Fruit fly (Drosophila melanogaster) ovary, adult (tissue): ENCODE data around the gene CG34462.
A peak's percentile ranks its signal among the peaks of the same experiment; 100 is the strongest.

Source experiments
- CG17801 ChIP-seq: fragments of 200-800 bp; optimal IDR thresholded peaks from 2 replicates; lab custom pipeline; 2019; ENCODE audit warnings: missing biosample characterization, mild to moderate bottlenecking, missing genetic modification characterization, moderate library complexity; ENCODE audit not compliant: partially characterized antibody

Gene CG34462

DNA sequence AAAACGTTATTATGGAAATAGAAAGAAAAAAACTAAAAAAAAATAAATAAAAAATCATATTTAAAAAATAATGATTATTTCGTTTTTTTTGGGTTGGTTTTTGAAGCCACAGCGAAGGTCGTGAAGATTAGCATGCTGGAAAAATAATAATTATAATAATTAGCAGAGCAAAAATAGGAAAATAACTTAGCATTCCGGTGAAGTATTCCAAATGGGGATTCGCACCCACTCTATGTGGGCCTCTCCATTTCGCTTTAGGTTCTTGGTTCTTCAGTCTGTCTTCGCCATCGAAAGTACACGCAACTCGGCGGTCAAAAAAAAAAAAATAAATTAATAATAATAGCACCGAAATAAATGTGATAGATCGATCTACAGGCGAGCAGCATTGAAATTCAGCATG is at the start of gene CG34462:
Gene CG34462 (plus strand): TSS at position 301 of the 400 bp plus-strand sequence.
- no peak for TF ChIP-seq CG17801 (GFP tag; lab: Kevin White, UChicago)

DNA sequence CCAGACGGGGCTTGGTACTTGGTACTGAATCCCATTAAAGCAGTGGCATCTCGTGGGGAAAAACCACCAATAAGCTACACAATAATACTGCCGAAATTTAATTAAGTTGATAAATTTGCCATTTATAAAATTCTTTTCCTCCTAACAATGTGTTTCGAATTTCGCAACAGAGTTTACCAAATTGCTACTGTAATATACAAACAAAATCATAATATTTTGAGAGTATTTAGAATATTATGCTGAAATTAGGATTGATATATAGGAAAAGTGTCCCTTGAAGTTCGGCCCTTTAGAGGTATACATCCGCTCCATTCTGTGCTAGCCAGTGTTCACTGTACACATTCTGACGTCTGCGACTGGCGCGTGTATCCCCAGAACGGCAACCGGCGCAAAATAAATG is 43.7 kb upstream of the CG34462 start:
- no peak for TF ChIP-seq CG17801 (GFP tag; lab: Kevin White, UChicago)

DNA sequence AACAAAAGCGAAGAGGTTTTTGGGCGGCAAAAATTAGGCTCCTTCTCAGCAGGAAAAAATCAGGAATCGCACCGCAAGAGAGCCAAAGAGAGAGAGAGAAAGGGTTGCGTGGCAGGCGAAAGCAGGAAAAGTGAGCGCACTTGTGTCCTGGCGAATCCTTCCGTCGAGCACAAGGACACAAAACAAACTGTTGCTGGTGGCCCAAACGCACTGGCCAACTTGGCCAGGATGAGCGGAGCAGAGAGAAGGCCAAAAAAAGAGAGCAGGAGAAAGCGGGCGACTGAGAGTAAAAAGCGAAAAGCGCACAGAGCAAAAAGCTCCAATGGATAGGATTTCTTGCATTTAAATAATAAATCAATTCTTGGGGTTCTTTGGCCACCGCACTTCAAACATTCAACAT is 43.1 kb upstream of the CG34462 start:
- TF ChIP-seq CG17801 (GFP tag; lab: Kevin White, UChicago): no peak

DNA sequence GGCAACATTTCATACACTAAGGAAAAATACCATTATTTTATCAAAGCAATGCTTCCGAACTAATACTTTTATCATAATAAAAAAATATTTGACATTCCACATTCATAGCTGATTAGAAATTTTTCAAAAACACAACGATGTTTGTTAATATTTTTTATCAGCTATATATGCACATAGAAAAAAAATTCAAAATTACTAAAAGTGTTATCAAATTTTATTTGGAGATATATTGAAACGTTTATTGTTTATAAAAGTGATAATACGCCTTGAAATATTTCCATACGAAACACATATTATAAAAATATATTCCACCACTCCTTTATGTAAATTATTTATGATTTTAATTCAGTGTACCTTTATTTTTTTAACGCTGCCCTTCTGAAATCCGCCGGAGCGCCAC is 42.6 kb upstream of the CG34462 start:
- no peak for TF ChIP-seq CG17801 (GFP tag; lab: Kevin White, UChicago)

DNA sequence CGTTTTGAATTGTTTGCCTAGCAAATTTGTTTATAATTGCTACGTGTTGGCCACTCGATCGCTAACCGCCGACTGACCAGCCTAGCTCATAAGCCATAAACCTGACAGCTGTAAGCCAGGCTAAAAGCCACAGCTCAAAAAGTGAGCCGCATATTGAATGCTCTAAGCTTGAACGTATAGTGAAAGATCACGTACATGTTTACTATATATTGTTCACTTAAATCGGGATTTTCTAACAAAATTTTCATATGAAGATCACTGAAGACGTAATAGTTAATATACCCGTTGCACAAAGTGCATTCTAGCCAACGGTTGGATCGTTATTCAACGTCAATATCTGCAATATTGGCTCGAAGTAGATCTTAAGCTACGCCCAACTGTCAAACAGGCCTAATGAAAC is 42.0 kb upstream of the CG34462 start:
- TF ChIP-seq CG17801 (GFP tag; lab: Kevin White, UChicago): no peak

DNA sequence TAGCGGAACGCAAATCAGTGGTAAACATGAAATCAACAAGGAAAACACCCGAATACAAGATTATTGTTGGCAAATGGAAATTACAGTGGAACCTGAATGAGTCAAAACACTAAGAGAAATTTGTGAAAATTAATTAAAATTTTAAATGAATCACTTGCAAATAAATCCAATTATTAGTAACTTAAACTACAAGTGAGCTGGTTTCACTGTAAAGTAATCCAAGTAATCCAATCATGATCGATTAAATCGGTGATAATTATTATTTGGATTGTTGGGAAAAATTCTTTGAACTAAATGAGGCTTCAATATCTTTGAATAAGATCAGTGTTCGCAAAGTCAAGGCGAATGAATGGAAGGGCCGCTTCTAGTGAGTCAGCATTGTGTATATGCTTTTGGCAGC is 40.0 kb upstream of the CG34462 start:
- TF ChIP-seq CG17801 (GFP tag; lab: Kevin White, UChicago): no peak

DNA sequence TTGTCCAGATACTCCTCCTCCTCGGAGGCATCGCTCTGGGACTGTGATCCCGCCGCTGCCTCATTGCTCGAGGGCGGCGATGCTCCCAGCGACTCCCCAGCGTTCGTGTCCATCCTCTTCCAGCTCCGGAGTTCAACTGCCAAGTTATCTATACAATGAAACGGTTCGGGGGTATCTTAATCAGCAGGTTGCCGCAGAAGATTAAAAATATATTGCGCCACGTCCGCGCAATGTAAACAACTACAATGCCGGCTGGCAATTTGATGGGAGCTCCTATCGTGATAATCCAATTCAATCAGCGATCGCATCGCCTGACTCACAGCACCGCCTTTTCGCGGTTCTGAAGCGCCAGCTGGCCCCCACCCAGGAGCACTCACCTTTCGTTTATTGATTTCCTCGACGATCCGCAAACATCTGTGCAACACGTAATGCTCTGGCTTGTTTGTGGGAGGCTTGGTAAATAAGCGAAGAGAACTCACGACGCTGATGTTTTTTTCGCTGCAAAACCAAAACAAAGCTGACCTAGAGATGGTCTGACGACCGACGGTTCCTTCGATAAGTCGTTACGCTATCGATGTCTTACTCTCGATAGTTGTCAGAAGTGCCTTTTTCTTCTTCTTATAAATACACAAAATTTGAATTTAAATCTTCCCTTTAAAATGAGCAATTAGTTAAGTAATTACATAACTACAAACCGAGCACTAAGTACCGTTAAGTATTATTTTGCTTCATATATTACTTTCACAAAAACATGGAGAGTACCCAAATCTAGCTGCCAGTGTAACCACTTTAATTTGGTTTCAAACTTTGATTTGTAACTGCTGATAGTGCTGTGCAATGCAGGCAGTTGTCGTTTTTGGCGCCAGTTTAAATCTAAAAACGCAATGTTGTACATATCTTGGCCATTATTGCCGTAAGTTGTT is 38.8 kb upstream of the CG34462 start, which contains the start of gene cert:
Gene cert (minus strand): TSS at position 535 of the 923 bp plus-strand sequence.
- peak; percentile 28 for TF ChIP-seq CG17801 (GFP tag; lab: Kevin White, UChicago)

DNA sequence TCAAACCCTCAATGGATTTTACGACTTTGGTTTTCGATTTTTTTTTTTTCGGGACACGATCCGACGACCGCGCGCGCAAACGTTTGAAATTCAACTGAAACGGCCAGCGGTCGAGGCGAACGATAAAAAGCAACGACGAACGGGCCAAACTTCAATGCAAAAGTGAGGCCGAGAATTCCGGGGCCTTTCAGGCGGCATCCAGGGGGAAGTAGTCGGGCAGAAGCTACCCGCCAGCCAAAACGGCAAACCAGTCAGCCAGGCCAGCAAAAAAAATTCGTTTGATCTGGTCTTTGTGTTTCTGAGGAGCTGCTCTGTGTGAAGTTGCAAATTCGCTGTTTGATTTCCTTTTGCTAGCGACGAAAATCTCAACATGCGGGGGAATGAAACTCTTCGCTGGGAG is 33.2 kb upstream of the CG34462 start, which contains the start of gene CG7201:
Gene CG7201 (minus strand): TSS at position 101 of the 400 bp plus-strand sequence.
- no peak for TF ChIP-seq CG17801 (GFP tag; lab: Kevin White, UChicago)

DNA sequence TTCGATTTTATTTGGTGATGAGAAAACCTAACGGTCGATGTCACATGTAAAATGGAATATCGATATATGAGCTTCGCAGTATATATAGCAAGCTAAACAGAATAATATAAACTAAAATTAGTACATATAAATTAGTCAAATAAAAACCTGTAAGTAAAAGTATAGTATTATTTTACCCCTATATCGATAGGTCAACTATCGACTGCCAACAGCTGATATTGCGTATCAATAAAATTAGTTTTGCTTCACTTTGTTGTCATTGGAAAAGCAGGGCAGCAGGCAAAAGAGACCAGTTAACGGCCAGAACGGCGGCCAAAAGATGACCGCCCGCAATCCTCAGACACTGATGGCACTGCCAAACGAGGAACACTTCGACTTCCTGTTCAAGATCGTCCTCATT is 31.4 kb upstream of the CG34462 start, which contains the start of gene Rab19:
Gene Rab19 (plus strand): TSS at position 78 of the 400 bp plus-strand sequence.
- peak; percentile 21 for TF ChIP-seq CG17801 (GFP tag; lab: Kevin White, UChicago)

DNA sequence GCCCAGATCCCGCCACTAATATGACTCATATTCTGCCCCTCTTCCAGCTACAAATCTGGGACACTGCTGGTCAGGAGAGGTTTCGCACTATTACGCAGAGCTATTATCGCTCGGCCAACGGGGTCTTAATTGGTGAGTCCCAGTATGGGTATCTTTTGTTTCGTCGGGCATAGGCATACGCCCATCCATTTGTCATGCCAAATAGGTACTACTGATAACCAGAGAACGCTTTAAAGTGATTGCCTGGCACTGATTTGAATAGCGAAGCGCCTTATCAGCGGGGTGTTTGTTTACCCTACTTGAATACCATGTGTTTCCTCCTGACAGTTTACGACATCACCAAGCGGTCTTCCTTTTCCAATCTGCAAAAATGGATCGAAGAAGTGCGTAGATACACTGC is 30.9 kb upstream of the CG34462 start:
- no peak for TF ChIP-seq CG17801 (GFP tag; lab: Kevin White, UChicago)

DNA sequence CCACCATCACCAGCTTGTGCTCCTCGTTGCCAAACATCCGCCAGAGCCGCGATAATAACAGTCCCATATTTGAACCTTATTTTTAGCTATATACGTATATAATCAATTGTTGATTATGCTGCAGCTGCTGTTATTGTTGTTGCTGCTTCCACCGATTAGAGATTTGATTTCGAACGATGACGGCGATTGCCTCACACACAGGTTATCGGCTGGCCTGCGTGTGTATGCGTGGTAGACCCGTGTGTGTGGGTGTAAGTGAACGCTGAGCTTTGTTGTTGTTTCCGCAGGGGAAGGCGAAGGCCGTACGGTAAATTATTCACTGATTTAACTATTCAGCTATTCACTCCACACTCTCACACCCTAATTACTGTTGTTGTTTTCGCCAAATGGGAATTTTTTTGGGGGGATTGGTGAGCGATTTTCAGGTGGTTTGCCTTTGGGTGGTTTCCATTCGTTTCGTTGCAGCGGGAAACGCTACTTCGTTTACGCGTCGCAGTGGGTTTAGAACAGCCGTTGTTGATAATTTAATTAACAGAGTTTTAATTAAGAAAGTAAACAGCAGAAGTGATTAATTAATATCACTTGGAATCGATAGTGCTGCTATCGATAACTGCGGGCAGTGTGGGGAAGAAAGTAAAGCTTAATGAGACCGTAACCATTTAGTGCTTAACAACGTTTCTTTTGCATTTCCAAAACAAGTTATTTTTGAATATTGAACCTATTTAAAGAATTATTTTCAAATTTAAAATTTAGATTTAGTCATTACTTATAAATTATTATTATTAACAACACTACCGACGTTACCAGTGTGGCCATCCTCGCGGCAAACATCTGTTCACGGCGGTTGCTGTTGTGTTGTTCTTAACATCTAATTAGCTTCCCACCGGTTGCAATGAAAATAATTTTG is 28.9 kb upstream of the CG34462 start, which contains the start of the genes Arl5 and CG13671:
Gene Arl5 (minus strand): TSS at position 616 of the 907 bp plus-strand sequence.
Gene CG13671 (plus strand): TSS at position 841 of the 907 bp plus-strand sequence.
- peak; percentile 72 for TF ChIP-seq CG17801 (GFP tag; lab: Kevin White, UChicago)

DNA sequence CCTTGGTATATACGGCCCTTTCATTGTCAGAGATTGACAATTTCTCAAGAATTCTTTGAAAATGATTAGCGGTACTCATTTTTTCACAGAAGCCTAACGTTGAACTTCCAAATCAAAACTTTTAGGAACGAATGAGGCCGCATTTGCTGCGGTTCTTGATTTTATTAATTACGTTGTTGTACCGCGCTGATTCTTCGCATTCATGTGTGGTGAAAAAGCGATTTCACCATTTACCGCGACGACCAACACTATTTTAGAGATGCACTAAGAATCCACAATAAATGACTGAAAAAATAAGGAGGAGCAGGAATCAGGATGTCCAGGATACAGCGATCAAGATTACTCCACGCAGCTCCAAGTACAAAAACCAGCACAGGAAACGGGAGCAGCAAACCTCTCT is 24.5 kb upstream of the CG34462 start, which contains the start of the genes CG7194 and Sbp2:
Gene CG7194 (minus strand): TSS at position 148 of the 400 bp plus-strand sequence.
Gene Sbp2 (plus strand): TSS at position 246 of the 400 bp plus-strand sequence.
- no peak for TF ChIP-seq CG17801 (GFP tag; lab: Kevin White, UChicago)

DNA sequence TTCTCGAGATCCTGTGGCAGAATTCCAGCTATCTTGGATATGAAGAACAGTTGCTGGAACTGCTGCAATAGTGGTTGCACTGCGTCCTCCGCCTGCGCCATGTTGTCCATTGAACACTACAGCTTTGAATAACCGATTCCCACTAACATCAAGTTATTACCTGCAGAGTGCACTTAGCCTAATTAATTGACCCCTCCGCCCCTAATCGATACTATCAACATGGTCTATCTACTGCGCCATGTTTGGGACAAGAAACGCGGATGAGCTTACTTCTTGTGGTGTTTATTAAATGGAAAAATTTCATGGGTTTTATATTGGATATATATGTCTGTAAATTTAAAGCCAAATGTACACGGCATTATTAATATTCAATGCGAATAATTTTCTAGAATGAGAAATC is 21.5 kb upstream of the CG34462 start, which contains the start of gene Gr66a:
Gene Gr66a (minus strand): TSS at position 101 of the 400 bp plus-strand sequence.
- no peak for TF ChIP-seq CG17801 (GFP tag; lab: Kevin White, UChicago)

DNA sequence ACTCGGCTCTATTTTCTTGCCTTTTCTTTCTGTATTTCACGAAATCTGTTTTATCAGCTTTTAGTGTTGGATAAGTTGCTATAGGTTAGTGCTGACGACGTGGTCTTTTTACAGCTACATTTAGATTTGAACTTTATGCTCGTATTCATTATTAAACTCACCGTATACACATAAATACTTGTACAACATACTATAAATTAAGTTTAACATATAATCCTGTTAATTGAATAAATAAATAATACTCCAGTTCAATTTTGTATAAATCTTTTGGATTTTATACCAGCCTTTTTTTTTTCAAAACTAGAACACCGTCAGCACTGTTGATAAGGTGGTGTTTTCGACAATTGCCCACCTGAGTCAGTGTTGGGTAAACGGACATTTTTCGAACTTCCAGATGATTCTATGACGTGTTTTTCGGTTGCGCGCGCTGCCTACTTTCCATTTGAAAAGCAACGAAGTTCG is 19.5 kb upstream of the CG34462 start, which contains the start of gene BI-1:
Gene BI-1 (minus strand): TSS at position 51 of the 462 bp plus-strand sequence.
- TF ChIP-seq CG17801 (GFP tag; lab: Kevin White, UChicago): peak; percentile 47
